Worm (Caenorhabditis elegans): ENCODE data around the gene hat-1.
"Not testable (repeated sequence)": the region's sequence is repeated elsewhere in the genome, so short reads cannot be mapped to it uniquely, and the experiment has no call there.

hat-1 gene

DNA sequence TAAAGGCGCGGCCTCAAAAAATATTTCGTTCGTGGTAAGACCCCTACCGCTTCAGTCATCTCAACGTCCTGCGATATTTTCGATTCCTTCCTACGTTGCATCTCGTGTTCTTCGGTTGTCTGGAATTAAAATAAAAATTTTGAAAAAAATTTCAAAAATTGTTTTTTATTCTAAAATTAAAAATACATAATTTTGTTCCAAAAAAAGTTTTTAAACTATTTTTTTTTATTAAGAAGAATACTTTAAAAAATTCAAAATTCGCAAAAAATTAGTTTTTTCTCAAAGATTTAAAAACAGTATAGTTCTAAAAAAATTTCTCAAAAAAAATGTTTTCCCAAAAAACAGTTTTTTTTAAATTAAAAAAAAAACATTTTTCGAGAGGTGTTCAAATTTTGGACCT lies 31.7 kb upstream of the hat-1 start, which contains the start of gene H04D03.6:
Gene H04D03.6, minus strand, starts transcription at position 101 of the 400 bp plus-strand sequence.
- TF ChIP-seq C38D4.7 (GFP tag; optimal IDR thresholded peaks at IDR 0.05); eyg-1 (tag; optimal IDR thresholded peaks at IDR 0.05); pros-1 (tag; optimal IDR thresholded peaks at IDR 0.05): not testable (repeated sequence)

DNA sequence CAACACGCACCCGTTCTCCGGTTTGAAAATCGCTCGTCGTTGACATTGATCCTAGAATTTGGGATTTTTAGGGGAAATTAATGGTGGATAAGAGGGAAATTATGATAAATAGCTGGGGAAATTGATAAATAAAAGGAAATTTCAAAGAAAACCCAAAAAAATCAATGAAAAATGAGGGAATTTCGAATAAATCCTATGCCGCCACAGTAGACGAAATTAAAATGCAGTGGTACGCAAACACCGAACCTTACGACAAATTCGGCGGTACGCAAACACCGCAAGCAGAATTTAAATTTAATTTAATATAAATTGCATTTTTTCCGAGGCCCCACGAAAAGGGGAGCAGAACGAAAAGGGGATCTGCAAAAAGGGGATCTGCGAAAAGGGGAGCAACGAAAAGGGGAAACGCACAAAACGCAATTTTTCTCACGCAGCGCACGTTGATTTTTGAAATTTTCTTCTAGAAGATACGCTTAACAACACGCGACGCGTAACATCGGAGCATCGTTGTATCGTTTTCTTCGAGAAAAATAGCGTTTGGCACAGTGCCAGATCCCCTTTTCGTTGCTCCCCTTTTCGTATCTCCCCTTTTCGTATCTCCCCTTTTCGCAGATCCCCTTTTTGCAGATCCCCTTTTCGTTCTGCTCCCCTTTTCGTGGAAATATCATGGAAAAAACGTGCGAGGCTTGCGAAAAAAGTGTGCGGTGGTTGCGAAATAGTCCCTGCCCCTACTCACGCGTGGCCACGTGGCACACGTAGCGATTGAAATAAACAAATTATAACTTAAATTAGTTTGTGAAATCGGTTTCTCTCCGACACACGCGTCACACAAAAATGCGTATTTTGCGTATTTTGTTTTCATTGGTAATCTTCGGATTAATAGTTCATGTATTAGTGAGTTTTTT lies 29.1 kb upstream of the hat-1 start, which contains the start of the genes smrd-1 and enu-3.1:
Gene smrd-1, minus strand, starts transcription at position 51 of the 905 bp plus-strand sequence.
Gene enu-3.1, plus strand, starts transcription at position 339 of the 905 bp plus-strand sequence.
- peak; percentile 50 for TF ChIP-seq ceh-34 (tag; optimal IDR thresholded peaks at IDR 0.05)
- peak; percentile 97 for TF ChIP-seq ceh-14 (tag; optimal IDR thresholded peaks at IDR 0.05)
- peak; percentile 4 for TF ChIP-seq nfya-1 (tag; optimal IDR thresholded peaks at IDR 0.05)
- peak; percentile 31 for TF ChIP-seq fax-1 (tag; optimal IDR thresholded peaks at IDR 0.05)
- peak; percentile 36 for TF ChIP-seq ref-2 (tag; optimal IDR thresholded peaks at IDR 0.05)
- peak; percentile 48 for TF ChIP-seq pqm-1 (tag; optimal IDR thresholded peaks at IDR 0.05)
- TF ChIP-seq F13H6.1 (tag; optimal IDR thresholded peaks at IDR 0.05) = peak; percentile 49
- peak; percentile 40 for TF ChIP-seq ceh-18 (tag; optimal IDR thresholded peaks at IDR 0.05)
- TF ChIP-seq ceh-31 (tag; optimal IDR thresholded peaks at IDR 0.05) = peak; percentile 87
- peak; percentile 99 for TF ChIP-seq unc-42 (tag; optimal IDR thresholded peaks at IDR 0.05)
- TF ChIP-seq unc-86 (tag; optimal IDR thresholded peaks at IDR 0.05) = peak; percentile 23
- TF ChIP-seq lim-6 (tag; optimal IDR thresholded peaks at IDR 0.05) = peak; percentile 83
- TF ChIP-seq tbx-2 (tag; optimal IDR thresholded peaks at IDR 0.05) = peak; percentile 58
- peak; percentile 40 for TF ChIP-seq C08G9.2 (tag; optimal IDR thresholded peaks at IDR 0.05)
- TF ChIP-seq unc-3 (GFP tag; conservative IDR thresholded peaks at IDR 0.05) = 0 out of 2 replicates have a peak, but pooled peaks have one; percentile 15
- not testable (repeated sequence) for TF ChIP-seq unc-3 (tag; optimal IDR thresholded peaks at IDR 0.05)
- TF ChIP-seq elt-2 (tag; optimal IDR thresholded peaks at IDR 0.05) = peak; percentile 14

DNA sequence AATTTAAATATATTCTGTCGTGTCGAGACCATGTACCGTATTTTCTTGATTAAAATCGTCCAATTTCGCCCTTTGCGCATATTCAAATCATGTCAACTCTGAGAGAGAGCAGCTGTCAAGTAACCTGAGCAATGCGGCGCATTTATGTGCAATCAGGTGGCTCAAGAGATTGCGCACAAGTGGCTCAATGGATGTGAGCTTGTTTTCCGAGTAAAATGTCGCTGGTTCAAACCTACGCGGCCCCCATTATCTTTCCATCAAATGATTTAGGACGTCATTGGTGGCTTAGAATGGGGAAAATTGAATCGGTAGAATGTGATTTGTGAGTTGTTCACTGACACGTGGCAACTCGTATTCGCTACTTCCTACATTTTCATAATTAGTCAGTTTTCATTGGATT lies 25.1 kb upstream of the hat-1 start:
- TF ChIP-seq ceh-18 (tag; optimal IDR thresholded peaks at IDR 0.05) (peak; percentile 47), tbx-7 (tag; optimal IDR thresholded peaks at IDR 0.05) (peak; percentile 49), K09A11.1 (tag; optimal IDR thresholded peaks at IDR 0.05; ENCODE audit: insufficient read depth) (no peak), ama-1 (optimal IDR thresholded peaks at IDR 0.05) (no peak), pag-3 (tag; optimal IDR thresholded peaks at IDR 0.05; ENCODE audit: borderline replicate concordance) (no peak), ceh-2 (tag; optimal IDR thresholded peaks at IDR 0.05) (peak; percentile 52), ttx-3 (tag; optimal IDR thresholded peaks at IDR 0.05) (peak; percentile 56), che-1 (tag; optimal IDR thresholded peaks at IDR 0.05) (peak; percentile 64), npax-4 (tag; optimal IDR thresholded peaks at IDR 0.05) (no peak), ceh-14 (tag; optimal IDR thresholded peaks at IDR 0.05) (peak; percentile 1), hlh-30 (tag; optimal IDR thresholded peaks at IDR 0.05; ENCODE audit: insufficient read depth) (peak; percentile 66), pha-2 (tag; optimal IDR thresholded peaks at IDR 0.05) (peak; percentile 73), lin-11 (tag; optimal IDR thresholded peaks at IDR 0.05) (peak; percentile 34), ceh-22 (tag; optimal IDR thresholded peaks at IDR 0.05) (no peak), hlh-8 (tag; optimal IDR thresholded peaks at IDR 0.05) (peak; percentile 28), ceh-19 (GFP tag; optimal IDR thresholded peaks at IDR 0.05) (peak; percentile 29), ceh-45 (GFP tag; IDR thresholded peaks at IDR 0.05) (no peak), T23F11.4 (GFP tag; optimal IDR thresholded peaks at IDR 0.05) (peak; percentile 27), nfya-1 (tag; optimal IDR thresholded peaks at IDR 0.05) (peak; percentile 71), pat-9 (tag; optimal IDR thresholded peaks at IDR 0.05) (peak; percentile 67), sdc-2 (tag; optimal IDR thresholded peaks at IDR 0.05) (peak; percentile 21), ceh-9 (tag; optimal IDR thresholded peaks at IDR 0.05) (no peak), odd-2 (tag; optimal IDR thresholded peaks at IDR 0.05) (peak; percentile 29), nhr-11 (tag; optimal IDR thresholded peaks at IDR 0.05) (no peak), unc-3 (GFP tag; conservative IDR thresholded peaks at IDR 0.05) (no peak), unc-3 (tag; optimal IDR thresholded peaks at IDR 0.05) (no peak), ztf-16 (tag; optimal IDR thresholded peaks at IDR 0.05) (peak; percentile 62), madf-2 (tag; optimal IDR thresholded peaks at IDR 0.05) (peak; percentile 11), eyg-1 (tag; optimal IDR thresholded peaks at IDR 0.05) (no peak), ceh-34 (tag; optimal IDR thresholded peaks at IDR 0.05) (peak; percentile 54), ceh-48 (tag; optimal IDR thresholded peaks at IDR 0.05) (peak; percentile 43), sox-2 (GFP tag; IDR thresholded peaks at IDR 0.05) (no peak), syd-9 (tag; optimal IDR thresholded peaks at IDR 0.05) (peak; percentile 46), C08G9.2 (tag; optimal IDR thresholded peaks at IDR 0.05) (peak; percentile 54)

Data from whole organism, late embryonic.